Fruit fly (Drosophila melanogaster) whole organism, embryonic: ENCODE results near the gene CG31960.

Experiments used
- Abd-B ChIP-seq: fragments of 200-800 bp; sonication (Bioruptor generic); optimal IDR thresholded peaks from 2 replicates; lab custom pipeline; 2018; ENCODE audit warnings: missing biosample characterization, mild to moderate bottlenecking, missing genetic modification characterization, moderate library complexity
- Bdp1 ChIP-seq: fragments of 200-800 bp; sonication (Bioruptor generic); optimal IDR thresholded peaks from 3 replicates; lab custom pipeline; 2016; ENCODE audit warnings: missing biosample characterization, missing genetic modification characterization
- CG11093 ChIP-seq: fragments of 200-800 bp; sonication (Bioruptor generic); IDR thresholded peaks from 3 replicates; pipeline ENCODE4 v1.3.6; 2022; ENCODE audit warnings: missing biosample characterization, missing genetic modification characterization
- CG11504 ChIP-seq: fragments of 200-800 bp; sonication (Bioruptor generic); optimal IDR thresholded peaks from 3 replicates; lab custom pipeline; 2019; ENCODE audit warnings: missing biosample characterization, mild to moderate bottlenecking, missing genetic modification characterization, moderate library complexity
- CG12071 ChIP-seq: fragments of 200-800 bp; sonication (Bioruptor generic); optimal IDR thresholded peaks from 3 replicates; lab custom pipeline; 2018; ENCODE audit warnings: missing biosample characterization, mild to moderate bottlenecking, missing genetic modification characterization
- CG12104 ChIP-seq: fragments of 200-800 bp; sonication (Bioruptor generic); optimal IDR thresholded peaks from 3 replicates; lab custom pipeline; 2016; ENCODE audit warnings: missing biosample characterization, missing genetic modification characterization
- CG12659 ChIP-seq: fragments of 200-800 bp; sonication (Bioruptor generic); optimal IDR thresholded peaks from 3 replicates; lab custom pipeline; 2017; ENCODE audit warnings: mild to moderate bottlenecking, missing biosample characterization, missing genetic modification reagents, missing genetic modification characterization
- CG13775 ChIP-seq: fragments of 200-800 bp; sonication (Bioruptor generic); optimal IDR thresholded peaks from 3 replicates; lab custom pipeline; 2017; ENCODE audit warnings: missing biosample characterization, mild to moderate bottlenecking, missing genetic modification characterization
- CG13894 ChIP-seq: fragments of 200-800 bp; sonication (Bioruptor generic); optimal IDR thresholded peaks from 3 replicates; lab custom pipeline; 2018; ENCODE audit warnings: missing biosample characterization, mild to moderate bottlenecking, missing genetic modification characterization, moderate library complexity
- CG14050 ChIP-seq: fragments of 200-800 bp; sonication (Bioruptor generic); IDR thresholded peaks from 3 replicates; pipeline ENCODE4 v1.3.6; 2022; ENCODE audit warnings: missing biosample characterization, missing genetic modification characterization
- CG15073 ChIP-seq: fragments of 200-800 bp; sonication (Bioruptor generic); optimal IDR thresholded peaks from 2 replicates; lab custom pipeline; 2016; ENCODE audit warnings: missing biosample characterization, missing genetic modification characterization
- CG1647 ChIP-seq: fragments of 200-800 bp; sonication (Bioruptor generic); optimal IDR thresholded peaks from 3 replicates; lab custom pipeline; 2016; ENCODE audit warnings: missing biosample characterization, missing genetic modification characterization
- CG17385 ChIP-seq: fragments of 200-800 bp; sonication (Bioruptor generic); optimal IDR thresholded peaks from 3 replicates; lab custom pipeline; 2018; ENCODE audit warnings: missing biosample characterization, mild to moderate bottlenecking, missing genetic modification characterization
- CG2120 ChIP-seq: fragments of 200-800 bp; sonication (Bioruptor generic); optimal IDR thresholded peaks from 3 replicates; lab custom pipeline; 2016; ENCODE audit warnings: missing biosample characterization, missing genetic modification characterization
- CG30403 ChIP-seq: fragments of 200-800 bp; sonication (Bioruptor generic); optimal IDR thresholded peaks from 3 replicates; lab custom pipeline; 2016; ENCODE audit warnings: missing biosample characterization, missing genetic modification characterization
- CG30431 ChIP-seq: fragments of 200-800 bp; sonication (Bioruptor generic); optimal IDR thresholded peaks from 2 replicates; lab custom pipeline; 2017; ENCODE audit warnings: missing biosample characterization, missing genetic modification characterization
- CG32532 ChIP-seq: fragments of 200-800 bp; sonication (Bioruptor generic); IDR thresholded peaks from 2 replicates; pipeline ENCODE4 v1.3.6; 2022; ENCODE audit warnings: missing biosample characterization, missing genetic modification characterization
- CG4730 ChIP-seq: fragments of 200-800 bp; sonication (Bioruptor generic); IDR thresholded peaks from 2 replicates; pipeline ENCODE4 v1.3.6; 2022; ENCODE audit warnings: missing biosample characterization, missing genetic modification characterization
- CG6765 ChIP-seq: fragments of 200-800 bp; sonication (Bioruptor generic); optimal IDR thresholded peaks from 3 replicates; lab custom pipeline; 2017; ENCODE audit warnings: missing biosample characterization, mild to moderate bottlenecking, missing genetic modification characterization
- CG8478 ChIP-seq: fragments of >200 bp; optimal IDR thresholded peaks from 2 replicates; lab custom pipeline; 2018
- CG9876 ChIP-seq: fragments of 200-800 bp; sonication (Bioruptor generic); optimal IDR thresholded peaks from 2 replicates; lab custom pipeline; 2016; ENCODE audit warnings: missing biosample characterization, missing genetic modification characterization
- Camta ChIP-seq: fragments of 200-800 bp; sonication (Bioruptor generic); optimal IDR thresholded peaks from 2 replicates; lab custom pipeline; 2016; ENCODE audit warnings: missing biosample characterization, missing genetic modification characterization
- Doc2 ChIP-seq: fragments of 200-800 bp; sonication (Bioruptor generic); IDR thresholded peaks from 2 replicates; pipeline ENCODE4 v1.3.6; 2022; ENCODE audit warnings: missing biosample characterization, missing genetic modification characterization
- Ets65A ChIP-seq: fragments of 200-800 bp; sonication (Bioruptor generic); peaks from one replicate; lab custom pipeline; 2016; ENCODE audit warnings: missing biosample characterization, missing genetic modification characterization
- HHEX ChIP-seq: fragments of 200-800 bp; sonication (Bioruptor generic); optimal IDR thresholded peaks from 3 replicates; lab custom pipeline; 2017; ENCODE audit warnings: missing biosample characterization, mild to moderate bottlenecking, missing genetic modification characterization, missing genetic modification reagents
- Hr39 ChIP-seq: fragments of >200 bp; optimal IDR thresholded peaks from 2 replicates; lab custom pipeline; 2017
- Mes4 ChIP-seq: fragments of 200-800 bp; sonication (Bioruptor generic); optimal IDR thresholded peaks from 2 replicates; lab custom pipeline; 2016; ENCODE audit warnings: missing biosample characterization, missing genetic modification characterization
- Mrtf ChIP-seq: fragments of 200-800 bp; sonication (Bioruptor generic); IDR thresholded peaks from 3 replicates; pipeline ENCODE4 v1.3.6; 2022; ENCODE audit warnings: missing biosample characterization, missing genetic modification characterization
- NC2β ChIP-seq: fragments of 200-800 bp; sonication (Bioruptor generic); optimal IDR thresholded peaks from 2 replicates; lab custom pipeline; 2016; ENCODE audit warnings: missing biosample characterization, missing genetic modification characterization
- Optix ChIP-seq: fragments of 200-800 bp; sonication (Bioruptor generic); IDR thresholded peaks from 3 replicates; pipeline ENCODE4 v1.3.6; 2022; ENCODE audit warnings: missing biosample characterization, missing genetic modification characterization
- PHDP ChIP-seq: fragments of 200-800 bp; sonication (Bioruptor generic); optimal IDR thresholded peaks from 3 replicates; lab custom pipeline; 2018; ENCODE audit warnings: missing biosample characterization, mild to moderate bottlenecking, missing genetic modification characterization, moderate library complexity
- Ptx1 ChIP-seq: fragments of 200-800 bp; sonication (Bioruptor generic); IDR thresholded peaks from 2 replicates; pipeline ENCODE4 v1.3.6; 2022; ENCODE audit warnings: missing biosample characterization, missing genetic modification characterization
- Scr ChIP-seq: fragments of 200-800 bp; sonication (Bioruptor generic); IDR thresholded peaks from 2 replicates; pipeline ENCODE4 v1.3.6; 2022; ENCODE audit warnings: missing biosample characterization, missing genetic modification characterization; ENCODE audit not compliant: partially characterized antibody
- Trl ChIP-seq, 3 experiments: fragments of >200 bp in 2 of 3; fragments of 200-800 bp in 1 of 3; sonication (Bioruptor generic) in 1 of 3; optimal IDR thresholded peaks; 2 replicates in 1 of 3; 3 replicates in 2 of 3; lab custom pipeline; 2016 to 2017; ENCODE audit warnings: missing biosample characterization in 1 of 3, missing genetic modification characterization in 1 of 3
- amos ChIP-seq: fragments of 200-800 bp; sonication (Bioruptor generic); IDR thresholded peaks from 2 replicates; pipeline ENCODE4 v1.3.6; 2022; ENCODE audit warnings: missing biosample characterization, missing genetic modification characterization; ENCODE audit not compliant: partially characterized antibody
- btn ChIP-seq: fragments of 200-800 bp; sonication (Bioruptor generic); optimal IDR thresholded peaks from 2 replicates; lab custom pipeline; 2016; ENCODE audit warnings: missing biosample characterization, missing genetic modification characterization
- fd64A ChIP-seq: fragments of 200-800 bp; sonication (Bioruptor generic); optimal IDR thresholded peaks from 3 replicates; lab custom pipeline; 2018; ENCODE audit warnings: missing biosample characterization, mild to moderate bottlenecking, missing genetic modification characterization
- grn ChIP-seq: fragments of 200-800 bp; sonication (Bioruptor generic); optimal IDR thresholded peaks from 3 replicates; lab custom pipeline; 2017; ENCODE audit warnings: missing biosample characterization, missing genetic modification characterization
- gsb-n ChIP-seq: fragments of 200-800 bp; sonication (Bioruptor generic); optimal IDR thresholded peaks from 3 replicates; lab custom pipeline; 2018; ENCODE audit warnings: missing biosample characterization, mild to moderate bottlenecking, missing genetic modification characterization
- inv ChIP-seq: fragments of 200-800 bp; sonication (Bioruptor generic); IDR thresholded peaks from 2 replicates; pipeline ENCODE4 v1.3.6; 2022; ENCODE audit warnings: missing biosample characterization, missing genetic modification characterization; ENCODE audit not compliant: partially characterized antibody
- lmd ChIP-seq: fragments of 200-800 bp; sonication (Bioruptor generic); IDR thresholded peaks from 2 replicates; pipeline ENCODE4 v1.3.6; 2022; ENCODE audit warnings: missing biosample characterization, missing genetic modification characterization
- rib ChIP-seq: fragments of 200-800 bp; sonication (Bioruptor generic); IDR thresholded peaks from 2 replicates; pipeline ENCODE4 v1.3.6; 2022; ENCODE audit warnings: missing biosample characterization, missing genetic modification characterization
- ro ChIP-seq: fragments of 200-800 bp; sonication (Bioruptor generic); IDR thresholded peaks from 2 replicates; pipeline ENCODE4 v1.3.6; 2022; ENCODE audit warnings: missing biosample characterization, missing genetic modification characterization
- salm ChIP-seq: fragments of 200-800 bp; sonication (Bioruptor generic); optimal IDR thresholded peaks from 2 replicates; lab custom pipeline; 2018; ENCODE audit warnings: missing biosample characterization, mild to moderate bottlenecking, missing genetic modification characterization
- schlank ChIP-seq: fragments of 200-800 bp; sonication (Bioruptor generic); optimal IDR thresholded peaks from 2 replicates; lab custom pipeline; 2018; ENCODE audit warnings: missing biosample characterization, mild to moderate bottlenecking, missing genetic modification characterization
- sisA ChIP-seq: fragments of 200-800 bp; sonication (Bioruptor generic); IDR thresholded peaks from 2 replicates; pipeline ENCODE4 v1.3.6; 2022; ENCODE audit warnings: missing biosample characterization, missing genetic modification characterization
- slp2 ChIP-seq: fragments of 200-800 bp; sonication (Bioruptor generic); optimal IDR thresholded peaks from 2 replicates; lab custom pipeline; 2016; ENCODE audit warnings: missing biosample characterization, missing genetic modification characterization
- sna ChIP-seq: fragments of 200-800 bp; sonication (Bioruptor generic); IDR thresholded peaks from 2 replicates; pipeline ENCODE4 v1.3.6; 2022; ENCODE audit warnings: missing biosample characterization, missing genetic modification characterization; ENCODE audit not compliant: partially characterized antibody
- so ChIP-seq: fragments of 200-800 bp; sonication (Bioruptor generic); IDR thresholded peaks from 3 replicates; pipeline ENCODE4 v1.3.6; 2022; ENCODE audit warnings: missing biosample characterization, missing genetic modification characterization
- sr ChIP-seq: fragments of 200-800 bp; sonication (Bioruptor generic); IDR thresholded peaks from 3 replicates; pipeline ENCODE4 v1.3.6; 2022; ENCODE audit warnings: missing biosample characterization, missing genetic modification characterization
- tna ChIP-seq: fragments of 200-800 bp; sonication (Bioruptor generic); IDR thresholded peaks from 2 replicates; pipeline ENCODE4 v1.3.6; 2022; ENCODE audit warnings: missing biosample characterization, missing genetic modification characterization; ENCODE audit not compliant: partially characterized antibody
- zen ChIP-seq: fragments of 200-800 bp; sonication (Bioruptor generic); optimal IDR thresholded peaks from 3 replicates; lab custom pipeline; 2018; ENCODE audit warnings: missing biosample characterization, mild to moderate bottlenecking, missing genetic modification characterization, moderate library complexity
- zf30C ChIP-seq: fragments of 200-800 bp; sonication (Bioruptor generic); optimal IDR thresholded peaks from 3 replicates; lab custom pipeline; 2018; ENCODE audit warnings: missing biosample characterization, mild to moderate bottlenecking, missing genetic modification characterization

Gene CG31960

dm6 chr2L:3787028-3787427, 2.3 kb downstream of the CG31960 start, which contains the start of gene bark (continued):
- TF ChIP-seq so (GFP tag; lab: Robert Waterston, UW) (peak; percentile 20; the same call in 1 of the 3 replicates), salm (tag; lab: Kevin White, UChicago) (peak; percentile 32), CG30403 (GFP tag; lab: Kevin White, UChicago) (no peak), CG15073 (GFP tag; lab: Kevin White, UChicago) (no peak), zen (no peak), Mrtf (GFP tag; lab: Robert Waterston, UW) (no peak), Bdp1 (GFP tag; lab: Kevin White, UChicago) (no peak), CG8478 (lab: Kevin White, UChicago) (no peak), grn (GFP tag; lab: Kevin White, UChicago) (peak; percentile 39), gsb-n (tag; lab: Kevin White, UChicago) (no peak), inv (no peak), CG4730 (GFP tag; lab: Robert Waterston, UW) (no peak), NC2β (GFP tag; lab: Kevin White, UChicago) (no peak), Hr39 (lab: Kevin White, UChicago) (no peak), sna (no peak), zf30C (no peak), sr (GFP tag; lab: Robert Waterston, UW) (no peak), CG12071 (GFP tag; lab: Kevin White, UChicago) (peak; percentile 21), lmd (GFP tag; lab: Robert Waterston, UW) (no peak), PHDP (tag; lab: Kevin White, UChicago) (no peak), ro (GFP tag; lab: Robert Waterston, UW) (no peak), Optix (GFP tag; lab: Robert Waterston, UW) (no peak), tna (GFP tag; lab: Robert Waterston, UW) (no peak), sisA (GFP tag; lab: Robert Waterston, UW) (no peak), CG30431 (GFP tag; lab: Kevin White, UChicago) (no peak), CG32532 (GFP tag; lab: Robert Waterston, UW) (peak; percentile 67), HHEX (no peak), btn (GFP tag; lab: Kevin White, UChicago) (no peak), Scr (GFP tag; lab: Robert Waterston, UW) (peak; percentile 21; the same call in 1 of the 2 replicates), CG17385 (peak; percentile 27), CG9876 (no peak), Mes4 (no peak), schlank (tag; lab: Kevin White, UChicago) (no peak), CG13894 (peak; percentile 36), Trl (optimal IDR thresholded peaks at IDR 0.05; lab: Kevin White, UChicago) (peak; percentile 80 to 91), Trl (GFP tag; optimal IDR thresholded peaks at IDR 0.05; lab: Kevin White, UChicago) (peak; percentile 67), Camta (GFP tag; lab: Kevin White, UChicago) (no peak), amos (no peak; the same call in 1 of the 2 replicates), CG12659 (GFP tag; lab: Kevin White, UChicago) (no peak), CG13775 (GFP tag; lab: Kevin White, UChicago) (no peak), slp2 (GFP tag; lab: Kevin White, UChicago) (no peak), CG11504 (no peak), CG14050 (GFP tag; lab: Robert Waterston, UW) (no peak), Doc2 (GFP tag; lab: Robert Waterston, UW) (no peak), CG1647 (GFP tag; lab: Kevin White, UChicago) (no peak), Ptx1 (GFP tag; lab: Robert Waterston, UW) (no peak), CG2120 (GFP tag; lab: Kevin White, UChicago) (peak; percentile 13), fd64A (GFP tag; lab: Kevin White, UChicago) (no peak), Ets65A (GFP tag; lab: Kevin White, UChicago) (no peak), CG12104 (no peak), Abd-B (GFP tag; lab: Kevin White, UChicago) (no peak), CG6765 (no peak), CG11093 (GFP tag; lab: Robert Waterston, UW) (no peak), rib (GFP tag; lab: Robert Waterston, UW) (no peak)
